Worm (Caenorhabditis elegans): ENCODE measurements around the gene mbf-1.

- TF ChIP-seq him-1 (tag; optimal IDR thresholded peaks at IDR 0.05) = no peak
- TF ChIP-seq dao-5 (tag; optimal IDR thresholded peaks at IDR 0.05) = no peak
Measured at ce11 chrIV:11480027-11480896, at the start of gene mbf-1, which contains the start of gene nse-4.
